Worm (Caenorhabditis elegans) whole organism, L3 larva: ENCODE data around the gene irld-2.

Experiments used
- R02D3.7 ChIP-seq: fragments of 150-350 bp; optimal IDR thresholded peaks from 2 replicates; lab custom pipeline; 2014; ENCODE audit warnings: missing biosample characterization, missing genetic modification characterization
- ZK546.5 ChIP-seq: sonication (generic microtip); optimal IDR thresholded peaks from 2 replicates; lab custom pipeline; 2017; ENCODE audit warnings: missing biosample characterization, missing genetic modification characterization
- aly-2 ChIP-seq: fragments of 150-350 bp; optimal IDR thresholded peaks from 2 replicates; lab custom pipeline; 2014; ENCODE audit warnings: missing biosample characterization, missing genetic modification characterization
- ama-1 ChIP-seq: fragments of 150-350 bp; optimal IDR thresholded peaks from 2 replicates; lab custom pipeline; 2018
- ceh-16 ChIP-seq: sonication (generic microtip); optimal IDR thresholded peaks from 2 replicates; lab custom pipeline; 2017; ENCODE audit warnings: missing biosample characterization, missing genetic modification characterization
- ceh-82 ChIP-seq: fragments of 150-350 bp; optimal IDR thresholded peaks from 2 replicates; lab custom pipeline; 2014; ENCODE audit warnings: missing biosample characterization, missing genetic modification characterization
- ceh-9 ChIP-seq: sonication (generic microtip); optimal IDR thresholded peaks from 2 replicates; lab custom pipeline; 2018; ENCODE audit warnings: missing biosample characterization, missing genetic modification characterization
- daf-12 ChIP-seq: fragments of 150-350 bp; optimal IDR thresholded peaks from 2 replicates; lab custom pipeline; 2014; ENCODE audit warnings: missing biosample characterization, missing genetic modification reagents, missing genetic modification characterization
- egl-27 ChIP-seq: sonication (generic microtip); optimal IDR thresholded peaks from 4 replicates; lab custom pipeline; 2017; ENCODE audit warnings: missing biosample characterization, missing genetic modification reagents, missing genetic modification characterization
- egl-5 ChIP-seq: fragments of 150-350 bp; optimal IDR thresholded peaks from 2 replicates; lab custom pipeline; 2017; ENCODE audit warnings: missing biosample characterization, missing genetic modification reagents, missing genetic modification characterization, inconsistent platforms
- elt-1 ChIP-seq: fragments of 150-350 bp; optimal IDR thresholded peaks from 2 replicates; lab custom pipeline; 2014; ENCODE audit warnings: missing biosample characterization, missing genetic modification characterization
- elt-2 ChIP-seq: sonication (generic microtip); optimal IDR thresholded peaks from 2 replicates; lab custom pipeline; 2016; ENCODE audit warnings: missing genetic modification reagents, mild to moderate bottlenecking, missing genetic modification characterization, missing compliant biosample characterization
- elt-3 ChIP-seq, 3 experiments: fragments of 150-350 bp in 1 of 3; sonication (generic microtip) in 2 of 3; optimal IDR thresholded peaks; 2 replicates in 2 of 3; 4 replicates in 1 of 3; lab custom pipeline; 2014 to 2017; ENCODE audit warnings: missing biosample characterization in 3 of 3, missing genetic modification characterization in 3 of 3
- eor-1 ChIP-seq, 2 experiments: fragments of 150-350 bp; optimal IDR thresholded peaks; 2 replicates each; lab custom pipeline; 2014 to 2018; ENCODE audit warnings: missing biosample characterization in 2 of 2, missing genetic modification characterization in 2 of 2
- fkh-10 ChIP-seq: sonication (generic microtip); optimal IDR thresholded peaks from 2 replicates; lab custom pipeline; 2017; ENCODE audit warnings: missing biosample characterization, missing genetic modification reagents, missing genetic modification characterization
- fkh-2 ChIP-seq: fragments of 150-350 bp; optimal IDR thresholded peaks from 2 replicates; lab custom pipeline; 2014; ENCODE audit warnings: missing biosample characterization, missing genetic modification reagents, missing genetic modification characterization
- hmg-11 ChIP-seq: sonication (generic microtip); optimal IDR thresholded peaks from 2 replicates; lab custom pipeline; 2016; ENCODE audit warnings: missing genetic modification characterization, missing compliant biosample characterization
- jun-1 ChIP-seq: fragments of 150-350 bp; optimal IDR thresholded peaks from 2 replicates; lab custom pipeline; 2014; ENCODE audit warnings: missing biosample characterization, missing genetic modification reagents, missing genetic modification characterization
- lin-15B ChIP-seq: fragments of 150-350 bp; optimal IDR thresholded peaks from 2 replicates; lab custom pipeline; 2014; ENCODE audit warnings: missing biosample characterization, missing genetic modification characterization
- lin-39 ChIP-seq: fragments of 150-350 bp; optimal IDR thresholded peaks from 2 replicates; lab custom pipeline; 2018; ENCODE audit warnings: missing biosample characterization, missing genetic modification reagents, missing genetic modification characterization
- lsy-12 ChIP-seq: sonication (generic microtip); optimal IDR thresholded peaks from 2 replicates; lab custom pipeline; 2016; ENCODE audit warnings: mild to moderate bottlenecking, missing genetic modification characterization, missing compliant biosample characterization
- mdl-1 ChIP-seq: fragments of 150-350 bp; optimal IDR thresholded peaks from 2 replicates; lab custom pipeline; 2014; ENCODE audit warnings: missing biosample characterization, missing genetic modification characterization
- mml-1 ChIP-seq: fragments of 150-350 bp; sonication (generic microtip); optimal IDR thresholded peaks from 3 replicates; lab custom pipeline; 2014; ENCODE audit warnings: missing biosample characterization, missing genetic modification characterization
- nfya-1 ChIP-seq: sonication (generic microtip); optimal IDR thresholded peaks from 2 replicates; lab custom pipeline; 2017; ENCODE audit warnings: missing genetic modification characterization, mild to moderate bottlenecking, missing compliant biosample characterization, antibody characterized with exemption, moderate library complexity; ENCODE audit not compliant: insufficient read depth
- nhr-11 ChIP-seq: fragments of 150-350 bp; optimal IDR thresholded peaks from 2 replicates; lab custom pipeline; 2014; ENCODE audit warnings: missing biosample characterization, missing genetic modification characterization
- nhr-23 ChIP-seq: fragments of 150-350 bp; optimal IDR thresholded peaks from 2 replicates; lab custom pipeline; 2014; ENCODE audit warnings: missing biosample characterization, missing genetic modification reagents, missing genetic modification characterization
- nhr-237 ChIP-seq: fragments of 150-350 bp; optimal IDR thresholded peaks from 2 replicates; lab custom pipeline; 2014; ENCODE audit warnings: missing biosample characterization, missing genetic modification characterization
- nhr-25 ChIP-seq: sonication (generic microtip); optimal IDR thresholded peaks from 2 replicates; lab custom pipeline; 2017; ENCODE audit warnings: missing biosample characterization, missing genetic modification characterization
- nhr-28 ChIP-seq: fragments of 150-350 bp; optimal IDR thresholded peaks from 2 replicates; lab custom pipeline; 2014; ENCODE audit warnings: missing biosample characterization, missing genetic modification characterization
- nhr-43 ChIP-seq: sonication (generic microtip); optimal IDR thresholded peaks from 2 replicates; lab custom pipeline; 2016; ENCODE audit warnings: mild to moderate bottlenecking, missing genetic modification characterization, missing compliant biosample characterization; ENCODE audit not compliant: poor library complexity, severe bottlenecking
- nhr-67 ChIP-seq: fragments of 150-350 bp; optimal IDR thresholded peaks from 2 replicates; lab custom pipeline; 2014; ENCODE audit warnings: missing biosample characterization, missing genetic modification characterization
- nhr-76 ChIP-seq: fragments of 150-350 bp; sonication (generic microtip); optimal IDR thresholded peaks from 5 replicates; lab custom pipeline; 2014; ENCODE audit warnings: missing biosample characterization, missing genetic modification characterization
- nhr-77 ChIP-seq: fragments of 150-350 bp; optimal IDR thresholded peaks from 2 replicates; lab custom pipeline; 2014; ENCODE audit warnings: missing biosample characterization, missing genetic modification characterization
- pha-4 ChIP-seq: fragments of 150-350 bp; optimal IDR thresholded peaks from 2 replicates; lab custom pipeline; 2014; ENCODE audit warnings: missing biosample characterization, missing genetic modification reagents, missing genetic modification characterization
- pqm-1 ChIP-seq: fragments of 150-350 bp; optimal IDR thresholded peaks from 2 replicates; lab custom pipeline; 2017; ENCODE audit warnings: missing biosample characterization, missing genetic modification characterization, inconsistent platforms
- sea-2 ChIP-seq: fragments of 150-350 bp; sonication (generic microtip); optimal IDR thresholded peaks from 4 replicates; lab custom pipeline; 2014; ENCODE audit warnings: missing biosample characterization, missing genetic modification reagents, missing genetic modification characterization
- skn-1 ChIP-seq: fragments of 150-350 bp; optimal IDR thresholded peaks from 2 replicates; lab custom pipeline; 2014; ENCODE audit warnings: missing biosample characterization, missing genetic modification characterization
- snpc-4 ChIP-seq: fragments of 150-350 bp; optimal IDR thresholded peaks from 2 replicates; lab custom pipeline; 2014; ENCODE audit warnings: missing biosample characterization, missing genetic modification characterization
- tbx-2 ChIP-seq: sonication (generic microtip); optimal IDR thresholded peaks from 2 replicates; lab custom pipeline; 2016; ENCODE audit warnings: mild to moderate bottlenecking, missing genetic modification characterization, missing compliant biosample characterization
- unc-39 ChIP-seq: sonication (generic microtip); optimal IDR thresholded peaks from 4 replicates; lab custom pipeline; 2017; ENCODE audit warnings: missing biosample characterization, missing genetic modification characterization
- unc-62 ChIP-seq: fragments of 150-350 bp; sonication (generic microtip); optimal IDR thresholded peaks from 4 replicates; lab custom pipeline; 2014; ENCODE audit warnings: missing biosample characterization, missing genetic modification reagents, missing genetic modification characterization
- zag-1 ChIP-seq: fragments of 150-350 bp; optimal IDR thresholded peaks from 2 replicates; lab custom pipeline; 2014; ENCODE audit warnings: missing biosample characterization, missing genetic modification characterization
- ztf-11 ChIP-seq: fragments of 150-350 bp; optimal IDR thresholded peaks from 2 replicates; lab custom pipeline; 2014; ENCODE audit warnings: missing biosample characterization, missing genetic modification characterization
- ztf-4 ChIP-seq: fragments of 150-350 bp; optimal IDR thresholded peaks from 2 replicates; lab custom pipeline; 2014; ENCODE audit warnings: missing biosample characterization, missing genetic modification characterization

irld-2 gene

DNA sequence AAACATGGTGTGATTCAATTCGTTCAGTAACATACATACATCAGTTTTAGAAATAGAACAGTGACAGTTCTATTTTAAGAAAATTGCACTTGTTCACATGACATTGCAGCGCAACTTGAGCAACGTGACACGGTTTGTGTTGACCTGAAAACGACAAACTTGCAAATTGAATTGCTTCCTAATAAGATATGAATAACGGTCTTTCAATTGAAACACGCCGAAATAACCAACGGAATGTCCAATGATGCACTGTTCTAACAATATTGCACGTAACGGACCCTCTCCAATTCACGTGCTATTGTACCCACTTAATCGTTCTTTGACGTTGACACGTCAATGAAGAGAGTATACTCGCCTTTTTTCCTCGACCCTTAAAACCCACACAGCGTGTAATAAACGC lies 35.1 kb downstream of the irld-2 start (continued):
- TF ChIP-seq fkh-2 (tag; lab: Kevin White, UChicago) (no peak), ztf-11 (tag; lab: Kevin White, UChicago) (no peak), ceh-9 (tag; lab: Kevin White, UChicago) (no peak)

DNA sequence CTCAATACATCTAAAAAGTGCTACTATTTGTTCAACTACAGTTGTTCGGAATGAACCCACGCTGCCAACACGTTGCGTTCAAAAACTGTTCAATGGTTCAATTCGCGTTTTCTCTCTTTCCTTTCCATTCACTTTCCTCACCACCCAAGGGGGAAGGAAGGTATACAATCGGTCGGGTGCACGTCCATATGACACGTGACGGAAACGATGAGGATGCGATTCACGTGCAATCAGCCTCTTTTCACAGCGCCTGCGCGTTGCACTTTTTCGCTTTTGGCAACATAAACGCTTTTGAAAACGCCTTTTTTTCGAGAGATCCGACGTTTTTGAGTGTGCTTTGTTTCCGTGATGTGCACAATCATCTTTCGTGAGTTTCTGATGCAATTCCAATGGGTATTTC lies 36.3 kb downstream of the irld-2 start:
- TF ChIP-seq nfya-1 (tag; lab: Kevin White, UChicago) = peak; percentile 63
- peak; percentile 54 for TF ChIP-seq nhr-76 (tag; lab: Kevin White, UChicago)
- no peak for TF ChIP-seq skn-1 (tag; lab: Kevin White, UChicago)
- peak; percentile 95 for TF ChIP-seq pha-4 (tag; lab: Kevin White, UChicago)
- TF ChIP-seq fkh-10 (GFP tag; lab: Kevin White, UChicago) = peak; percentile 78
- TF ChIP-seq jun-1 = peak; percentile 93
- TF ChIP-seq unc-39 = no peak
- TF ChIP-seq nhr-28 (tag; lab: Kevin White, UChicago) = no peak
- peak; percentile 90 for TF ChIP-seq nhr-11
- peak; percentile 91 for TF ChIP-seq pqm-1 (tag; lab: Kevin White, UChicago)
- TF ChIP-seq elt-3 (tag; optimal IDR thresholded peaks at IDR 0.05; lab: Kevin White, UChicago) = peak in 2 of 3 experiments; percentile 33 to 61
- TF ChIP-seq ztf-4 = peak; percentile 12
- peak; percentile 80 for TF ChIP-seq tbx-2 (tag; lab: Kevin White, UChicago)
- TF ChIP-seq lin-15B = no peak
- no peak for TF ChIP-seq ZK546.5 (tag; lab: Kevin White, UChicago)
- peak; percentile 69 for TF ChIP-seq egl-27 (tag; lab: Kevin White, UChicago)
- TF ChIP-seq nhr-25 (tag; lab: Kevin White, UChicago) = peak; percentile 89
- no peak for TF ChIP-seq nhr-77 (tag; lab: Kevin White, UChicago)
- TF ChIP-seq snpc-4 (tag; lab: Kevin White, UChicago) = no peak
- TF ChIP-seq fkh-2 (tag; lab: Kevin White, UChicago) = no peak
- peak; percentile 32 for TF ChIP-seq egl-5 (tag; lab: Kevin White, UChicago)
- TF ChIP-seq mdl-1 (tag; lab: Kevin White, UChicago) = peak; percentile 88
- TF ChIP-seq lsy-12 = peak; percentile 59
- peak; percentile 81 for TF ChIP-seq ama-1 (lab: Kevin White, UChicago)
- no peak for TF ChIP-seq nhr-237 (tag; lab: Kevin White, UChicago)
- peak; percentile 18 for TF ChIP-seq R02D3.7 (tag; lab: Kevin White, UChicago)
- TF ChIP-seq nhr-23 (tag; lab: Kevin White, UChicago) = peak; percentile 87
- TF ChIP-seq ceh-16 (tag; lab: Kevin White, UChicago) = no peak
- TF ChIP-seq nhr-43 (tag; lab: Kevin White, UChicago) = peak; percentile 97
- TF ChIP-seq elt-2 (tag; lab: Kevin White, UChicago) = peak; percentile 78
- peak; percentile 89 for TF ChIP-seq mml-1 (tag; lab: Kevin White, UChicago)
- no peak for TF ChIP-seq ztf-11 (tag; lab: Kevin White, UChicago)
- TF ChIP-seq aly-2 (tag; lab: Kevin White, UChicago) = no peak

DNA sequence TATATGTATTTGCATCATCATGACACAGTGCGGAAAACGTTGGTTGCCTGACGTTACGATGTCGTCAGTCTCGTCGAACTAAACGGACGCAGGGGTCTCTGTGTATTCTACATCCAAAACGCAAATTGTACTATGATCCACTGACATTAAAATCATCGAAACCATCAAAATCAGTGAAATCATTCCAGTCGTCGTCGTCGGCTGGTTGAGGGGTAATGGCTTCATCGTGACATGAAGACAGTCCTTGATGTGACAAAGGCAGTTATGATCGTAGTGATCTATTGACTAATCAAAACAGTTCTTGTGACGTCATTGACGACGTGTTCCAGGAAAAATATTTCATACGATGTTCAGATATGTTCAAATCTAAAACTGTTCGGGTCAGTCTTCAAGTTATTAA lies 37.2 kb downstream of the irld-2 start:
- TF ChIP-seq egl-27 (tag; lab: Kevin White, UChicago) = no peak
- TF ChIP-seq skn-1 (tag; lab: Kevin White, UChicago) = no peak
- TF ChIP-seq nhr-43 (tag; lab: Kevin White, UChicago) = peak; percentile 79
- TF ChIP-seq nhr-25 (tag; lab: Kevin White, UChicago) = peak; percentile 44
- no peak for TF ChIP-seq eor-1 (tag; optimal IDR thresholded peaks at IDR 0.05; lab: Kevin White, UChicago)
- TF ChIP-seq, all 47 proteins: peak for 2

DNA sequence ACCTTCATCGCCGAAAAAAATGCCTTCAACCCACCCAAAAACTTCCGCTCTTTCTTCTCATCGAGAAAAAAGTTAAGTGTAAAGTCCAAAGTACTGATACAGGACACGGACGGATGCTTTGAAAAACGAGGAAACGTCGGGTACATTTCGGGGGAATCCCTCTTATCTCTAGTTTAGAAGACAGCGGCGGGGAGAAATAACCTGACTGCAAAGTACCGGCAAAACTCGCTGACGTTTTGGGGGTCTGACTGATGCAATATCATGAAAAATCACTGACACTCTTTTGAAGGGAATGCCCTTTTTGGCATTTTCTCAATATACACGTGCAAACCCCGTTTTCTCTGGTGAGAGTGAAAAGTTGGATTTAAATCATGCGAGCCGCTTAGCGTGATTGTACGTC lies 38.4 kb downstream of the irld-2 start:
- TF ChIP-seq elt-2 (tag; lab: Kevin White, UChicago) = peak; percentile 83
- peak; percentile 86 for TF ChIP-seq mdl-1 (tag; lab: Kevin White, UChicago)
- peak; percentile 87 for TF ChIP-seq jun-1
- no peak for TF ChIP-seq ceh-16 (tag; lab: Kevin White, UChicago)
- TF ChIP-seq tbx-2 (tag; lab: Kevin White, UChicago) = peak; percentile 60
- TF ChIP-seq ceh-82 = no peak
- TF ChIP-seq ceh-9 (tag; lab: Kevin White, UChicago) = no peak
- peak; percentile 45 for TF ChIP-seq R02D3.7 (tag; lab: Kevin White, UChicago)
- TF ChIP-seq elt-1 (tag; lab: Kevin White, UChicago) = no peak
- no peak for TF ChIP-seq zag-1
- TF ChIP-seq nhr-77 (tag; lab: Kevin White, UChicago) = no peak
- peak; percentile 44 for TF ChIP-seq nfya-1 (tag; lab: Kevin White, UChicago)
- no peak for TF ChIP-seq aly-2 (tag; lab: Kevin White, UChicago)
- TF ChIP-seq unc-62 = peak; percentile 68
- peak; percentile 87 for TF ChIP-seq nhr-23 (tag; lab: Kevin White, UChicago)
- TF ChIP-seq nhr-25 (tag; lab: Kevin White, UChicago) = peak; percentile 87
- TF ChIP-seq daf-12 (tag; lab: Kevin White, UChicago) = no peak
- TF ChIP-seq mml-1 (tag; lab: Kevin White, UChicago) = peak; percentile 14
- TF ChIP-seq sea-2 = no peak
- no peak for TF ChIP-seq eor-1 (tag; optimal IDR thresholded peaks at IDR 0.05; lab: Kevin White, UChicago)
- no peak for TF ChIP-seq hmg-11 (tag; lab: Kevin White, UChicago)
- no peak for TF ChIP-seq lin-39 (tag; lab: Kevin White, UChicago)
- peak; percentile 45 for TF ChIP-seq nhr-11
- TF ChIP-seq pha-4 (tag; lab: Kevin White, UChicago) = peak; percentile 21
- TF ChIP-seq skn-1 (tag; lab: Kevin White, UChicago) = no peak
- TF ChIP-seq nhr-67 (tag; lab: Kevin White, UChicago) = no peak
- no peak for TF ChIP-seq ZK546.5 (tag; lab: Kevin White, UChicago)
- TF ChIP-seq fkh-2 (tag; lab: Kevin White, UChicago) = no peak
- TF ChIP-seq elt-3 (tag; optimal IDR thresholded peaks at IDR 0.05; lab: Kevin White, UChicago) = peak in 1 of 3 experiments; percentile 75
- TF ChIP-seq nhr-76 (tag; lab: Kevin White, UChicago) = peak; percentile 43
